Fruit fly (Drosophila melanogaster): ENCODE results near the gene Ant2.
A peak's percentile ranks its signal among the peaks of the same experiment; 100 is the strongest.

The Ant2 gene

DNA sequence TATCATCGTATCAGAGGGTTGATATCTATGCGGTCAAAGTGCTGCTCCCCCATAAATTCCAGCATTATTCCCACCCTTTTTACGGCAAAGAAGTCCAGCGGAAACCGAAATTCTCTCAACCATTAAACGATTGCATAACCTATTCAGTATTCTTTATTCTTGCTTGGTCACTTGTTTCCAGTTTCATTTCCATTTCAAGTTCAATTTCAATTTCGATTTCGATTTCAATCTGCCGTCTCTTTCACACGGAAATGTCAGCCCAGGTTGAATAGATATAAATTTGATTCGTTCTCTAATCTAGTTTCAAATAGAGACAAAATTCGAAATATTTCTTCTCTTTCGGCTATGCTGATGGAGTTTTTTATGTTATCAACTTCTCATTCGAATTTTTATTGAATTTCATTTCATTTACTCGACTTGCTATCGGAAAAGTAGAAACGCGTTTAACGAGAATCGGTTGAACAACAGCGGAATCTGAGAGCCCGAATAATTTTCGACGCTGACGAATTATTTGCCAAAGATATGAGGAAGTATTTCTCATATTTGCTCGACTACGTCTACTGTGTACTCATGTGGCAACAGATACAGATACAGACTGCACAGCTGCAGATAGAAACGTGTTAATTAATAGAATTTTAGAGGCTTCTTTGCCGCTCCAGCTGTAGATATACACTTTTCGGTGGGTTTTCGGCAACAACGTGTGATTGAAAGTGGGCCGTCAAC lies 53.8 kb downstream of the Ant2 start:
- TF ChIP-seq fkh (GFP tag; optimal IDR thresholded peaks at IDR 0.05) (peak; percentile 80), CG6163 (GFP tag; IDR thresholded peaks at IDR 0.05) (no peak), CG10669 (GFP tag; optimal IDR thresholded peaks at IDR 0.05) (no peak)

DNA sequence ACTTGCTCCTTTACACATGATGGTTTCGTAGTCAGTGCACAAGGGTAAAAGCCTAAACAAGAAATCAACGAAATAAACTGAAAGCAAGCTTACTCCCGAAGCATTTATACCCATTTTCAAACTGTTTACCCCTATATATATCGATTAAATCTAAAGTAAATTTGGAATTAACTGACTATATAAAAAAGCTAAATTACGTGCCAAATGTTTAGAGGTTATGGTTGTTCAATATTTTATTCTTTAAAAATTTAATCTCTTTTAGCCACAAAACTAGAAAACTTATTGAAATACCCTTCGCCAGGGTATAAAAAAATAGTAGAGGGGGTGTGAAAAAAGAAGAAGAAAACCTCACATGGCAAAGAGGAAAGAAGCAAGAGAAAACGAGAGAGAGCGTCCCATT lies 54.9 kb downstream of the Ant2 start:
- TF ChIP-seq net (GFP tag; optimal IDR thresholded peaks at IDR 0.05) (no peak), pdm3 (GFP tag; optimal IDR thresholded peaks at IDR 0.05) (peak; percentile 41), Smox (GFP tag; optimal IDR thresholded peaks at IDR 0.05) (peak; percentile 25), spab (GFP tag; optimal IDR thresholded peaks at IDR 0.05) (peak; percentile 20), CG10631 (GFP tag; optimal IDR thresholded peaks at IDR 0.05) (peak; percentile 43), fd59A (GFP tag; optimal IDR thresholded peaks at IDR 0.05) (peak; percentile 3), Sox14 (GFP tag; optimal IDR thresholded peaks at IDR 0.05) (peak; percentile 30), Lpt (GFP tag; optimal IDR thresholded peaks at IDR 0.05) (no peak), cyc (GFP tag; optimal IDR thresholded peaks at IDR 0.05) (peak; percentile 11), achi (GFP tag; optimal IDR thresholded peaks at IDR 0.05) (peak; percentile 45), CG8632 (GFP tag; optimal IDR thresholded peaks at IDR 0.05) (peak; percentile 14), OdsH (GFP tag; optimal IDR thresholded peaks at IDR 0.05) (peak; percentile 21), CG32006 (GFP tag; optimal IDR thresholded peaks at IDR 0.05) (peak; percentile 44), CG3919 (GFP tag; optimal IDR thresholded peaks at IDR 0.05) (peak; percentile 30), eg (GFP tag; IDR thresholded peaks at IDR 0.05) (no peak), CG15336 (GFP tag; IDR thresholded peaks at IDR 0.05) (peak; percentile 48; the same call in 1 of the 2 replicates), CG6163 (GFP tag; IDR thresholded peaks at IDR 0.05) (0 out of 3 replicates have a peak, but pooled peaks have one; percentile 18), vri (GFP tag; optimal IDR thresholded peaks at IDR 0.05) (no peak), acj6 (GFP tag; optimal IDR thresholded peaks at IDR 0.05) (peak; percentile 30), CG3032 (tag; optimal IDR thresholded peaks at IDR 0.05) (peak; percentile 30), Sox102F (GFP tag; optimal IDR thresholded peaks at IDR 0.05) (no peak), Eip78C (GFP tag) (peak; percentile 81), CG6808 (GFP tag; optimal IDR thresholded peaks at IDR 0.05) (no peak), CG31627 (GFP tag; optimal IDR thresholded peaks at IDR 0.05) (peak; percentile 19), svp (GFP tag) (peak; percentile 54), esn (GFP tag; optimal IDR thresholded peaks at IDR 0.05) (peak; percentile 18), CG1621 (tag; optimal IDR thresholded peaks at IDR 0.05) (no peak), Hr39 (GFP tag; optimal IDR thresholded peaks at IDR 0.05) (peak; percentile 16), Ets96B (tag; optimal IDR thresholded peaks at IDR 0.05) (peak; percentile 58), CG34406 (GFP tag; optimal IDR thresholded peaks at IDR 0.05) (peak; percentile 28), CG11762 (GFP tag; optimal IDR thresholded peaks at IDR 0.05; ENCODE audit: insufficient read depth) (no peak), CG10669 (GFP tag; optimal IDR thresholded peaks at IDR 0.05) (peak; percentile 42), Hr4 (GFP tag; optimal IDR thresholded peaks at IDR 0.05) (peak; percentile 28), CG8119 (GFP tag; IDR thresholded peaks at IDR 0.05) (peak; percentile 35; the same call in 1 of the 3 replicates), Eip75B (GFP tag; optimal IDR thresholded peaks at IDR 0.05) (peak; percentile 49), salr (GFP tag; optimal IDR thresholded peaks at IDR 0.05) (peak in 1 of 2 experiments; percentile 36), ss (GFP tag; optimal IDR thresholded peaks at IDR 0.05) (peak in 1 of 2 experiments; percentile 18), CG6792 (GFP tag; optimal IDR thresholded peaks at IDR 0.05) (peak; percentile 31), Met (GFP tag; optimal IDR thresholded peaks at IDR 0.05) (peak; percentile 45), dsx (GFP tag; optimal IDR thresholded peaks at IDR 0.05; ENCODE audit: poor library complexity, severe bottlenecking) (peak; percentile 32), fd85E (GFP tag; optimal IDR thresholded peaks at IDR 0.05) (no peak), CG11902 (GFP tag; optimal IDR thresholded peaks at IDR 0.05) (no peak), Blimp-1 (GFP tag; optimal IDR thresholded peaks at IDR 0.05) (no peak), topi (GFP tag; optimal IDR thresholded peaks at IDR 0.05) (peak; percentile 37), lz (GFP tag; optimal IDR thresholded peaks at IDR 0.05) (peak; percentile 28), CG6854 (GFP tag; optimal IDR thresholded peaks at IDR 0.05) (no peak)

All from whole organism, prepupa.